Worm (Caenorhabditis elegans) whole organism, late embryonic: Measurements from ENCODE around the gene irld-14.

Experiments used
- ama-1 ChIP-seq: fragments of 150-350 bp; optimal IDR thresholded peaks from 2 replicates; lab custom pipeline; 2014
- ceh-19 ChIP-seq: fragments of 200-800 bp; sonication (Bioruptor generic); optimal IDR thresholded peaks from 2 replicates; lab custom pipeline; 2018; ENCODE audit warnings: mild to moderate bottlenecking, missing genetic modification characterization, missing compliant biosample characterization
- tbx-2 ChIP-seq: sonication (generic microtip); optimal IDR thresholded peaks from 2 replicates; lab custom pipeline; 2016; ENCODE audit warnings: missing genetic modification characterization, missing compliant biosample characterization
- unc-55 ChIP-seq: sonication (generic microtip); optimal IDR thresholded peaks from 2 replicates; lab custom pipeline; 2017; ENCODE audit warnings: missing biosample characterization, missing genetic modification reagents, missing genetic modification characterization

DNA sequence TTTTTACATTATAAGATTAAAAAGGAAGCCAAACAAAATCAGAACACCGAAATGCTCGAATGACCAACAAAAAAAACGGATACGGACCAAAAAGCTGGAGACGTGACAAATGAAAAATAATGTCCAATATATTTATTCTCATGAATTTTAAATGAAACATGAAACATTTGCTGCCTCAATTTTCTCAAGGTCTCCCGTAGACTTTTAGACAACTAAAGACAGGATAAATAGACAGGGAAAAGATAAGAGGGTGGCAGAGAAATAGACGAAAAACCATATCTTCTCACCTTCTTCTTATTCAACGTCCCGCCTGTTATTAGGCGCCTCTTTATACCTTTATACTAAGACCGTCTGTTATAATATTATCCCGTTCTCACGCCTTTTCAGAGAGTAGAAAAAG is 19.5 kb downstream of the irld-14 start:
- TF ChIP-seq ceh-19 (GFP tag; lab: Kevin White, UChicago) (no peak), tbx-2 (tag; lab: Kevin White, UChicago) (no peak), unc-55 (no peak), ama-1 (lab: Kevin White, UChicago) (no peak)
